Worm (Caenorhabditis elegans): ENCODE results near the gene E02C12.8.

ce11 chrV:9327691-9328090, 45.7 kb downstream of the E02C12.8 start:
- TF ChIP-seq fos-1 (tag; optimal IDR thresholded peaks at IDR 0.05), result no peak
- no peak for TF ChIP-seq nhr-77 (tag; optimal IDR thresholded peaks at IDR 0.05)
- no peak for TF ChIP-seq lin-15B (tag; optimal IDR thresholded peaks at IDR 0.05)
- TF ChIP-seq aly-2 (tag; optimal IDR thresholded peaks at IDR 0.05), result no peak
- no peak for TF ChIP-seq unc-62 (GFP tag; optimal IDR thresholded peaks at IDR 0.05)
- TF ChIP-seq pha-4 (tag; optimal IDR thresholded peaks at IDR 0.05), result no peak
- no peak for TF ChIP-seq ceh-16 (tag; optimal IDR thresholded peaks at IDR 0.05)
- TF ChIP-seq ztf-11 (tag; optimal IDR thresholded peaks at IDR 0.05), result no peak
- TF ChIP-seq mdl-1 (tag; optimal IDR thresholded peaks at IDR 0.05), result no peak
- TF ChIP-seq R02D3.7 (tag; optimal IDR thresholded peaks at IDR 0.05), result no peak
- peak; percentile 53 for TF ChIP-seq nhr-43 (tag; optimal IDR thresholded peaks at IDR 0.05; ENCODE audit: poor library complexity, severe bottlenecking)
- no peak for TF ChIP-seq nhr-237 (tag; optimal IDR thresholded peaks at IDR 0.05)
- no peak for TF ChIP-seq ama-1 (optimal IDR thresholded peaks at IDR 0.05)
